Fruit fly (Drosophila melanogaster) whole organism, embryonic: ENCODE measurements around the gene CG43675.

Experiments
- B-H2 ChIP-seq: fragments of 200-800 bp; sonication (Bioruptor generic); optimal IDR thresholded peaks from 2 replicates; lab custom pipeline; 2018; ENCODE audit warnings: missing biosample characterization, mild to moderate bottlenecking, missing genetic modification characterization
- CG1024 ChIP-seq: fragments of 200-800 bp; sonication (Bioruptor generic); IDR thresholded peaks from 2 replicates; pipeline ENCODE4 v1.3.6; 2022; ENCODE audit warnings: missing biosample characterization, missing genetic modification characterization
- CG10267 ChIP-seq: fragments of 200-800 bp; sonication (Bioruptor generic); optimal IDR thresholded peaks from 2 replicates; lab custom pipeline; 2018; ENCODE audit warnings: missing biosample characterization, mild to moderate bottlenecking, missing genetic modification characterization, moderate library complexity
- CG10543 ChIP-seq: fragments of 200-800 bp; sonication (Bioruptor generic); optimal IDR thresholded peaks from 3 replicates; lab custom pipeline; 2017; ENCODE audit warnings: missing biosample characterization, mild to moderate bottlenecking, missing genetic modification characterization, moderate library complexity
- CG11093 ChIP-seq: fragments of 200-800 bp; sonication (Bioruptor generic); IDR thresholded peaks from 3 replicates; pipeline ENCODE4 v1.3.6; 2022; ENCODE audit warnings: missing biosample characterization, missing genetic modification characterization
- CG11504 ChIP-seq: fragments of 200-800 bp; sonication (Bioruptor generic); optimal IDR thresholded peaks from 3 replicates; lab custom pipeline; 2019; ENCODE audit warnings: missing biosample characterization, mild to moderate bottlenecking, missing genetic modification characterization, moderate library complexity
- CG12104 ChIP-seq: fragments of 200-800 bp; sonication (Bioruptor generic); optimal IDR thresholded peaks from 3 replicates; lab custom pipeline; 2016; ENCODE audit warnings: missing biosample characterization, missing genetic modification characterization
- CG12391 ChIP-seq: fragments of 200-800 bp; sonication (Bioruptor generic); optimal IDR thresholded peaks from 3 replicates; lab custom pipeline; 2018; ENCODE audit warnings: missing biosample characterization, mild to moderate bottlenecking, missing genetic modification characterization, moderate library complexity
- CG13287 ChIP-seq: fragments of 200-800 bp; sonication (Bioruptor generic); IDR thresholded peaks from 2 replicates; pipeline ENCODE4 v1.3.6; 2022; ENCODE audit warnings: missing biosample characterization, missing genetic modification characterization; ENCODE audit not compliant: partially characterized antibody
- CG13296 ChIP-seq: fragments of 200-800 bp; sonication (Bioruptor generic); optimal IDR thresholded peaks from 3 replicates; lab custom pipeline; 2018; ENCODE audit warnings: missing biosample characterization, mild to moderate bottlenecking, missing genetic modification characterization
- CG14014 ChIP-seq: fragments of 200-800 bp; sonication (Bioruptor generic); IDR thresholded peaks from 2 replicates; pipeline ENCODE4 v1.3.6; 2022; ENCODE audit warnings: missing biosample characterization, missing genetic modification characterization
- CG14860 ChIP-seq: fragments of 200-800 bp; sonication (Bioruptor generic); IDR thresholded peaks from 3 replicates; pipeline ENCODE4 v1.3.6; 2022; ENCODE audit warnings: missing biosample characterization, missing genetic modification characterization; ENCODE audit not compliant: partially characterized antibody
- CG15514 ChIP-seq: fragments of 200-800 bp; sonication (Bioruptor generic); optimal IDR thresholded peaks from 3 replicates; lab custom pipeline; 2017; ENCODE audit warnings: missing biosample characterization, missing genetic modification characterization, mild to moderate bottlenecking, moderate library complexity, missing genetic modification reagents
- CG18764 ChIP-seq: fragments of 200-800 bp; sonication (Bioruptor generic); optimal IDR thresholded peaks from 3 replicates; lab custom pipeline; 2016; ENCODE audit warnings: missing biosample characterization, missing genetic modification characterization
- CG2116 ChIP-seq: fragments of 200-800 bp; sonication (Bioruptor generic); optimal IDR thresholded peaks from 3 replicates; lab custom pipeline; 2018; ENCODE audit warnings: missing biosample characterization, mild to moderate bottlenecking, missing genetic modification characterization
- CG2889 ChIP-seq: fragments of 200-800 bp; sonication (Bioruptor generic); IDR thresholded peaks from 3 replicates; pipeline ENCODE4 v1.3.6; 2022; ENCODE audit warnings: missing biosample characterization, missing genetic modification characterization
- CG31224 ChIP-seq: fragments of 200-800 bp; sonication (Bioruptor generic); IDR thresholded peaks from 2 replicates; pipeline ENCODE4 v1.3.6; 2022; ENCODE audit warnings: missing biosample characterization, missing genetic modification characterization
- CG4617 ChIP-seq: fragments of 200-800 bp; sonication (Bioruptor generic); optimal IDR thresholded peaks from 3 replicates; lab custom pipeline; 2016; ENCODE audit warnings: missing biosample characterization, missing genetic modification characterization, borderline replicate concordance
- CG4854 ChIP-seq: fragments of 200-800 bp; sonication (Bioruptor generic); optimal IDR thresholded peaks from 2 replicates; lab custom pipeline; 2016; ENCODE audit warnings: missing biosample characterization, missing genetic modification characterization, inconsistent platforms
- CG6765 ChIP-seq: fragments of 200-800 bp; sonication (Bioruptor generic); optimal IDR thresholded peaks from 3 replicates; lab custom pipeline; 2017; ENCODE audit warnings: missing biosample characterization, mild to moderate bottlenecking, missing genetic modification characterization
- CG6854 ChIP-seq: fragments of 200-800 bp; sonication (Bioruptor generic); optimal IDR thresholded peaks from 3 replicates; lab custom pipeline; 2017; ENCODE audit warnings: missing biosample characterization, mild to moderate bottlenecking, missing genetic modification characterization
- Dfd ChIP-seq, 2 experiments: fragments of >200 bp; optimal IDR thresholded peaks; 2 replicates each; lab custom pipeline; 2017; ENCODE audit warnings: missing biosample characterization in 2 of 2, missing genetic modification characterization in 2 of 2
- GATAe ChIP-seq: fragments of 200-800 bp; sonication (Bioruptor generic); conservative IDR thresholded peaks from 2 replicates; pipeline ENCODE4 v1.3.6; 2022; ENCODE audit warnings: missing biosample characterization, missing genetic modification characterization
- HLH4C ChIP-seq: fragments of 200-800 bp; sonication (Bioruptor generic); IDR thresholded peaks from 3 replicates; pipeline ENCODE4 v1.3.6; 2022; ENCODE audit warnings: missing biosample characterization, missing genetic modification characterization; ENCODE audit not compliant: partially characterized antibody
- HmgD ChIP-seq: fragments of 200-800 bp; sonication (Bioruptor generic); optimal IDR thresholded peaks from 3 replicates; lab custom pipeline; 2016; ENCODE audit warnings: missing biosample characterization, missing genetic modification characterization
- Hr39 ChIP-seq: fragments of >200 bp; optimal IDR thresholded peaks from 2 replicates; lab custom pipeline; 2017
- Hsf ChIP-seq: fragments of 200-800 bp; sonication (Bioruptor generic); optimal IDR thresholded peaks from 3 replicates; lab custom pipeline; 2016; ENCODE audit warnings: missing biosample characterization, missing genetic modification characterization
- Lpt ChIP-seq: fragments of >200 bp; optimal IDR thresholded peaks from 2 replicates; lab custom pipeline; 2018; ENCODE audit warnings: missing biosample characterization, missing genetic modification characterization
- MESR4 ChIP-seq: fragments of 200-800 bp; sonication (Bioruptor generic); optimal IDR thresholded peaks from 2 replicates; lab custom pipeline; 2018; ENCODE audit warnings: missing biosample characterization, mild to moderate bottlenecking, missing genetic modification characterization, moderate library complexity
- Scr ChIP-seq: fragments of 200-800 bp; sonication (Bioruptor generic); IDR thresholded peaks from 2 replicates; pipeline ENCODE4 v1.3.6; 2022; ENCODE audit warnings: missing biosample characterization, missing genetic modification characterization; ENCODE audit not compliant: partially characterized antibody
- amos ChIP-seq: fragments of 200-800 bp; sonication (Bioruptor generic); IDR thresholded peaks from 2 replicates; pipeline ENCODE4 v1.3.6; 2022; ENCODE audit warnings: missing biosample characterization, missing genetic modification characterization; ENCODE audit not compliant: partially characterized antibody
- crol ChIP-seq: fragments of 200-800 bp; sonication (Bioruptor generic); IDR thresholded peaks from 2 replicates; pipeline ENCODE4 v1.3.6; 2022; ENCODE audit warnings: missing biosample characterization, missing genetic modification characterization
- ewg ChIP-seq: fragments of 200-800 bp; sonication (Bioruptor generic); optimal IDR thresholded peaks from 3 replicates; lab custom pipeline; 2017; ENCODE audit warnings: mild to moderate bottlenecking, missing biosample characterization, missing genetic modification reagents, missing genetic modification characterization
- fd102C ChIP-seq: fragments of 200-800 bp; sonication (Bioruptor generic); optimal IDR thresholded peaks from 2 replicates; lab custom pipeline; 2018; ENCODE audit warnings: missing biosample characterization, mild to moderate bottlenecking, missing genetic modification characterization, moderate library complexity
- hb ChIP-seq: fragments of 200-800 bp; sonication (Bioruptor generic); IDR thresholded peaks from 3 replicates; pipeline ENCODE4 v1.3.6; 2022; ENCODE audit warnings: missing biosample characterization, missing genetic modification characterization; ENCODE audit not compliant: partially characterized antibody
- insv ChIP-seq, 2 experiments: fragments of 200-800 bp; sonication (Bioruptor generic); optimal IDR thresholded peaks; 3 replicates each; lab custom pipeline; 2016 to 2018; ENCODE audit warnings: missing biosample characterization in 2 of 2, missing genetic modification characterization in 2 of 2
- inv ChIP-seq: fragments of 200-800 bp; sonication (Bioruptor generic); IDR thresholded peaks from 2 replicates; pipeline ENCODE4 v1.3.6; 2022; ENCODE audit warnings: missing biosample characterization, missing genetic modification characterization; ENCODE audit not compliant: partially characterized antibody
- lbe ChIP-seq: fragments of 200-800 bp; sonication (Bioruptor generic); optimal IDR thresholded peaks from 2 replicates; lab custom pipeline; 2016; ENCODE audit warnings: missing biosample characterization, mild to moderate bottlenecking, missing genetic modification characterization
- maf-S ChIP-seq: fragments of 200-800 bp; sonication (Bioruptor generic); optimal IDR thresholded peaks from 2 replicates; lab custom pipeline; 2016; ENCODE audit warnings: missing biosample characterization, missing genetic modification characterization
- mam ChIP-seq: fragments of 200-800 bp; sonication (Bioruptor generic); optimal IDR thresholded peaks from 3 replicates; lab custom pipeline; 2016; ENCODE audit warnings: missing biosample characterization, missing genetic modification characterization
- oc ChIP-seq: fragments of 200-800 bp; sonication (Bioruptor generic); optimal IDR thresholded peaks from 2 replicates; lab custom pipeline; 2018; ENCODE audit warnings: missing biosample characterization, mild to moderate bottlenecking, missing genetic modification characterization, moderate library complexity
- pfk ChIP-seq: fragments of 200-800 bp; sonication (Bioruptor generic); optimal IDR thresholded peaks from 2 replicates; lab custom pipeline; 2018; ENCODE audit warnings: missing biosample characterization, mild to moderate bottlenecking, missing genetic modification characterization, moderate library complexity
- phol ChIP-seq: fragments of 200-800 bp; sonication (Bioruptor generic); optimal IDR thresholded peaks from 3 replicates; lab custom pipeline; 2018; ENCODE audit warnings: missing biosample characterization, mild to moderate bottlenecking, missing genetic modification characterization, moderate library complexity
- trem ChIP-seq: fragments of 200-800 bp; optimal IDR thresholded peaks from 3 replicates; lab custom pipeline; 2019; ENCODE audit warnings: missing biosample characterization, mild to moderate bottlenecking, missing genetic modification characterization, moderate library complexity
- vnd ChIP-seq: fragments of 200-800 bp; sonication (Bioruptor generic); IDR thresholded peaks from 3 replicates; pipeline ENCODE4 v1.3.6; 2022; ENCODE audit warnings: missing biosample characterization, missing genetic modification characterization; ENCODE audit not compliant: partially characterized antibody
- wdn ChIP-seq: fragments of 200-800 bp; sonication (Bioruptor generic); IDR thresholded peaks from 2 replicates; pipeline ENCODE4 v1.3.6; 2022; ENCODE audit warnings: missing biosample characterization, missing genetic modification characterization
- wek ChIP-seq: fragments of 200-800 bp; sonication (Bioruptor generic); optimal IDR thresholded peaks from 3 replicates; lab custom pipeline; 2018; ENCODE audit warnings: missing biosample characterization, mild to moderate bottlenecking, missing genetic modification characterization, moderate library complexity
- yki ChIP-seq: fragments of >200 bp; optimal IDR thresholded peaks from 3 replicates; lab custom pipeline; 2018

CG43675 gene

dm6 chr3R:9334592-9335518, 20.4 kb upstream of the CG43675 start, which contains the start of the genes Aduk and pasi2 (continued):
- TF ChIP-seq Hsf (GFP tag; lab: Kevin White, UChicago) = no peak
- TF ChIP-seq CG6765 = no peak
- peak; percentile 68 for TF ChIP-seq CG15514 (GFP tag; lab: Kevin White, UChicago)
- peak; percentile 19 for TF ChIP-seq CG12391
- TF ChIP-seq CG18764 (GFP tag; lab: Kevin White, UChicago) = peak; percentile 14
- TF ChIP-seq wdn (GFP tag; lab: Robert Waterston, UW) = no peak
- peak; percentile 65; the same call in 2 of the 3 replicates for TF ChIP-seq HLH4C
- TF ChIP-seq oc (tag; lab: Kevin White, UChicago) = peak; percentile 33
- TF ChIP-seq GATAe (GFP tag; lab: Robert Waterston, UW) = no peak
- no peak for TF ChIP-seq CG13296
- TF ChIP-seq CG11504 = peak; percentile 9
- TF ChIP-seq wek (GFP tag; lab: Kevin White, UChicago) = no peak
- TF ChIP-seq yki = no peak
- TF ChIP-seq CG4617 = peak; percentile 41
- peak; percentile 47 for TF ChIP-seq CG10543 (GFP tag; lab: Kevin White, UChicago)
- peak; percentile 35; the same call in 1 of the 2 replicates for TF ChIP-seq CG14014
- no peak for TF ChIP-seq Dfd (GFP tag; optimal IDR thresholded peaks at IDR 0.05; lab: Kevin White, UChicago)
- TF ChIP-seq CG4854 (GFP tag; lab: Kevin White, UChicago) = no peak
- TF ChIP-seq mam = no peak
- no peak for TF ChIP-seq CG11093 (GFP tag; lab: Robert Waterston, UW)
- TF ChIP-seq Scr (GFP tag; lab: Robert Waterston, UW) = peak; percentile 74
- TF ChIP-seq HmgD (GFP tag; lab: Kevin White, UChicago) = no peak
- TF ChIP-seq phol = peak; percentile 11
- peak; percentile 77 for TF ChIP-seq B-H2 (GFP tag; lab: Kevin White, UChicago)
- peak; percentile 25 for TF ChIP-seq CG12104
- peak; percentile 80; the same call in 1 of the 2 replicates for TF ChIP-seq amos
- TF ChIP-seq CG14860 (GFP tag; lab: Robert Waterston, UW) = peak; percentile 45
- TF ChIP-seq trem (tag; lab: Kevin White, UChicago) = peak; percentile 43
- TF ChIP-seq vnd (GFP tag; lab: Robert Waterston, UW) = peak; percentile 51; the same call in 2 of the 3 replicates
- TF ChIP-seq crol (GFP tag; lab: Robert Waterston, UW) = no peak
- no peak for TF ChIP-seq CG1024 (GFP tag; lab: Robert Waterston, UW)
- peak; percentile 59 for TF ChIP-seq MESR4
- peak; percentile 82 for TF ChIP-seq CG13287 (GFP tag; lab: Robert Waterston, UW)
- TF ChIP-seq CG31224 (GFP tag; lab: Robert Waterston, UW) = no peak
- TF ChIP-seq hb = 0 out of 3 replicates have a peak, but pooled peaks have one; percentile 21
- TF ChIP-seq Hr39 (lab: Kevin White, UChicago) = no peak
- TF ChIP-seq Lpt (GFP tag; lab: Kevin White, UChicago) = no peak
- peak; percentile 45 for TF ChIP-seq inv (GFP tag; lab: Robert Waterston, UW)
- TF ChIP-seq maf-S = no peak
- TF ChIP-seq pfk (GFP tag; lab: Kevin White, UChicago) = no peak
- no peak for TF ChIP-seq CG2889 (GFP tag; lab: Robert Waterston, UW)
- TF ChIP-seq CG2116 (GFP tag; lab: Kevin White, UChicago) = peak; percentile 88
- TF ChIP-seq CG10267 (tag; lab: Kevin White, UChicago) = peak; percentile 55
- TF ChIP-seq fd102C (GFP tag; lab: Kevin White, UChicago) = no peak
- TF ChIP-seq ewg (GFP tag; lab: Kevin White, UChicago) = peak; percentile 38
- no peak for TF ChIP-seq CG6854 (GFP tag; lab: Kevin White, UChicago)
- no peak for TF ChIP-seq lbe (GFP tag; lab: Kevin White, UChicago)
- peak in 1 of 2 experiments; percentile 31 for TF ChIP-seq insv (GFP tag; optimal IDR thresholded peaks at IDR 0.05; lab: Kevin White, UChicago)
